Worm (Caenorhabditis elegans) whole organism, midembryonic: Measurements from ENCODE around the gene glb-6.

ENCODE experiments used
- T22C8.4 ChIP-seq: fragments of 200-800 bp; sonication (Bioruptor generic); IDR thresholded peaks from 2 replicates; pipeline ENCODE4 v1.3.6; 2022; ENCODE audit warnings: missing genetic modification characterization, missing compliant biosample characterization
- cog-1 ChIP-seq: sonication (generic microtip); optimal IDR thresholded peaks from 2 replicates; lab custom pipeline; 2016; ENCODE audit warnings: missing genetic modification characterization, missing compliant biosample characterization
- flt-1 ChIP-seq: fragments of 200-800 bp; sonication (Bioruptor generic); IDR thresholded peaks from 2 replicates; pipeline ENCODE4 v1.3.6; 2022; ENCODE audit warnings: missing genetic modification characterization, missing compliant biosample characterization
- klf-2 ChIP-seq: fragments of 200-800 bp; sonication (Bioruptor generic); conservative IDR thresholded peaks from 2 replicates; pipeline ENCODE4 v1.3.6; 2022; ENCODE audit warnings: missing genetic modification reagents, missing genetic modification characterization, missing compliant biosample characterization
- med-1 ChIP-seq: sonication (generic microtip); optimal IDR thresholded peaks from 2 replicates; lab custom pipeline; 2017; ENCODE audit warnings: missing genetic modification characterization, mild to moderate bottlenecking, missing compliant biosample characterization, antibody characterized with exemption, missing genetic modification reagents; ENCODE audit not compliant: insufficient read depth
- ref-1 ChIP-seq: fragments of 200-800 bp; sonication (Bioruptor generic); conservative IDR thresholded peaks from 2 replicates; pipeline ENCODE4 v1.3.6; 2022; ENCODE audit warnings: missing genetic modification reagents, missing genetic modification characterization, missing compliant biosample characterization
- tab-1 ChIP-seq: fragments of 200-800 bp; sonication (Bioruptor generic); IDR thresholded peaks from 2 replicates; pipeline ENCODE4 v1.3.6; 2022; ENCODE audit warnings: missing genetic modification characterization, missing compliant biosample characterization
- ztf-23 ChIP-seq: fragments of 200-800 bp; sonication (Bioruptor generic); IDR thresholded peaks from 2 replicates; pipeline ENCODE4 v1.3.6; 2022; ENCODE audit warnings: missing genetic modification reagents, missing genetic modification characterization, missing compliant biosample characterization
- ztf-29 ChIP-seq: fragments of 200-800 bp; sonication (Bioruptor generic); IDR thresholded peaks from 2 replicates; pipeline ENCODE4 v1.3.6; 2022; ENCODE audit warnings: missing genetic modification reagents, missing genetic modification characterization, missing compliant biosample characterization

glb-6 gene

ce11 chrV:5548497-5548896 is 21.8 kb downstream of the glb-6 start:
- no peak for TF ChIP-seq T22C8.4 (GFP tag; lab: Robert Waterston, UW)
- no peak for TF ChIP-seq flt-1 (GFP tag; lab: Robert Waterston, UW)
- no peak for TF ChIP-seq cog-1 (tag; lab: Kevin White, UChicago)
- no peak for TF ChIP-seq med-1 (GFP tag; lab: Kevin White, UChicago)
- no peak for TF ChIP-seq ref-1
- no peak for TF ChIP-seq tab-1
- TF ChIP-seq ztf-29 (GFP tag; lab: Robert Waterston, UW), result no peak
- no peak for TF ChIP-seq klf-2 (GFP tag; lab: Robert Waterston, UW)
- TF ChIP-seq ztf-23 (GFP tag; lab: Robert Waterston, UW), result no peak

ce11 chrV:5548051-5548450 is 22.3 kb downstream of the glb-6 start, which contains the start of gene ugt-48:
ugt-48 (minus strand) TSS chrV:5548062.
- TF ChIP-seq tab-1 (no peak), klf-2 (GFP tag; lab: Robert Waterston, UW) (no peak), ztf-23 (GFP tag; lab: Robert Waterston, UW) (no peak)

ce11 chrV:5538500-5538899 is 31.8 kb downstream of the glb-6 start, which contains the start of gene cft-1:
cft-1 (plus strand) TSS chrV:5538800.
- TF ChIP-seq flt-1 (GFP tag; lab: Robert Waterston, UW) (no peak), med-1 (GFP tag; lab: Kevin White, UChicago) (no peak), klf-2 (GFP tag; lab: Robert Waterston, UW) (no peak), ztf-23 (GFP tag; lab: Robert Waterston, UW) (no peak), ztf-29 (GFP tag; lab: Robert Waterston, UW) (no peak)

- TF ChIP-seq ref-1 (no peak), T22C8.4 (GFP tag; lab: Robert Waterston, UW) (no peak), flt-1 (GFP tag; lab: Robert Waterston, UW) (no peak), tab-1 (no peak), ztf-23 (GFP tag; lab: Robert Waterston, UW) (no peak), klf-2 (GFP tag; lab: Robert Waterston, UW) (no peak), med-1 (GFP tag; lab: Kevin White, UChicago) (no peak), ztf-29 (GFP tag; lab: Robert Waterston, UW) (no peak), cog-1 (tag; lab: Kevin White, UChicago) (no peak)
Measured at ce11 chrV:5536240-5536811, 34.0 kb downstream of the glb-6 start, which contains the start of the genes cox-16 and syp-2. cox-16 (minus strand) TSS chrV:5536243. syp-2 (plus strand) TSS chrV:5536487.

DNA sequence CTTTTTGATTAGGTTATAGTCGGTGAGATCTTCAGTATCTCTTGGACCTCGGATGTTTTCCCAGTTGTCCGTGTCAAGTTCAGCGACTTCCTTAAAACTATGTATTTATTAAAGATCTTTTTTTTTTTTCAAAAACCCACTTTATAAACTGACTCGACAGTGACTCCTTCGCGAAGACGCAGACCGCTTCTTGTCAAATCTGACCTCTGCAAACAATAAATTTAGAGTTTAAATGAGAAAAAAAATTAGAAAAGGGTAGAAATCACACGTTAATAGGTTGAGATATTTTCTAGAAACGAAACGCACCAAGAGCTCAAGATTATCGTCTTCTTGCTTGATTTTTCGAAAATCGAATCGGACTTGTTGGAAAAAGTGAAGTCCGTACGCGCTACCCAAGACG is 34.6 kb downstream of the glb-6 start, which contains the start of gene C24G6.8:
Gene C24G6.8, minus strand, starts transcription at position 101 of the 400 bp plus-strand sequence.
- TF ChIP-seq klf-2 (GFP tag; lab: Robert Waterston, UW) (no peak), ztf-29 (GFP tag; lab: Robert Waterston, UW) (no peak), cog-1 (tag; lab: Kevin White, UChicago) (no peak), ref-1 (no peak), med-1 (GFP tag; lab: Kevin White, UChicago) (no peak), T22C8.4 (GFP tag; lab: Robert Waterston, UW) (no peak), ztf-23 (GFP tag; lab: Robert Waterston, UW) (no peak), flt-1 (GFP tag; lab: Robert Waterston, UW) (no peak), tab-1 (no peak)

DNA sequence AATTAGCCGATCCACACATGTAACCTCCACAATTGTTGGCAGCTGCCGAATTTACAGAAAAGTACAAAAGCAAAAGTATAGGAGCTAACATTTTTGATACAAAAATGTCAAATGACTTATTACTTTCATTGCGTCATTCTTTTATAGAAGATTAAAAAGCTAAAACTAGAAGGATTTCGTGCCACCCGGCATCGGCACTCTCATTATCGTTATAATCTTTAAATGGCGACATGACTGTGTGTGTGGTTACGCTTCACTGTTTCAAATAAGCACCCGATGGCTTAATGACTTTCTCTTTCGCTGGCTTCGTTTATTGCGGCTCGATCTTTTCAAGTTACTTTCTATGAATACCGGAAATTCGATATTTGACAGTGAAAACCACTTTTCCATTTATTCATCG is 36.6 kb downstream of the glb-6 start, which contains the start of gene grl-1:
Gene grl-1, minus strand, starts transcription at position 101 of the 400 bp plus-strand sequence.
- TF ChIP-seq klf-2 (GFP tag; lab: Robert Waterston, UW), result no peak

DNA sequence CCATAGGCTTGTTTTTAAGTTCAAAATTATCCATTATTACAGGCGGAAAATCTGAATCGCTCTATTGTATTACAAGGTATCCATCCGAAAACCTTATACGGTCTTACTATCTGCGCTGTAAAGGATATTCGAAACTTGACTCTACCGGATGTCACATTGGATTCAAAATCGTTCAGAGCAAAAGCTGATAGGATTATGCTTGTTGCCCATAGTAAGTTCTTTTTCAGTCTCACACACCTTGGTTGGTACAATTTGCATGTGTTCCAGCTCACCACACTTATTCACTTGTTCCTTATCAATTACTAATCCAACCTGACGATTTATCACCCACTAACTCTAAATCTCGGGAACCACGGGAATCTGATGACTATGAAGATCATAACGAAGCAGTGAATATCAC is 42.6 kb downstream of the glb-6 start:
- TF ChIP-seq klf-2 (GFP tag; lab: Robert Waterston, UW) (no peak), ref-1 (no peak), ztf-29 (GFP tag; lab: Robert Waterston, UW) (no peak), cog-1 (tag; lab: Kevin White, UChicago) (no peak)

DNA sequence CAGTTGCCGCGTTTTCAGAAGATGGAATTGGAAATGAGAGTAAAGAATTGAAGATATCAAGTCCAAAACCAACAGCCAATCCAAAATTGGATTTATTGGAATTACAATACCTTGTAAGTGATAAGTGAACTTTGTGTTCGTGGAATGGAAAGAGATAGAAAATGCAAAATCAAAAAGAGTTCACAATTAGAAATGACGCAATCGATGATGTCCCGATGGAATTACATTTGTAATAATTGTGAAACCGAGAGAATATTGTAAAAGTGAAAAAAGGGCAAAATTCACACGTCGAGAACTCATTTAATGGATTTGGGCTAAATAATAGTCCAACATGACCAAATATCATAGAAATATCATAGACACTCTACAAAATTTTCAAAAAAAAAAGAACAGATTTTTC is 45.1 kb downstream of the glb-6 start:
- TF ChIP-seq cog-1 (tag; lab: Kevin White, UChicago), result no peak
- no peak for TF ChIP-seq tab-1
- TF ChIP-seq ztf-23 (GFP tag; lab: Robert Waterston, UW), result no peak
- TF ChIP-seq flt-1 (GFP tag; lab: Robert Waterston, UW), result no peak
- no peak for TF ChIP-seq T22C8.4 (GFP tag; lab: Robert Waterston, UW)
- TF ChIP-seq ref-1, result no peak
- no peak for TF ChIP-seq med-1 (GFP tag; lab: Kevin White, UChicago)
- no peak for TF ChIP-seq ztf-29 (GFP tag; lab: Robert Waterston, UW)
- TF ChIP-seq klf-2 (GFP tag; lab: Robert Waterston, UW), result no peak

- TF ChIP-seq ztf-29 (GFP tag; lab: Robert Waterston, UW) (no peak), T22C8.4 (GFP tag; lab: Robert Waterston, UW) (no peak), med-1 (GFP tag; lab: Kevin White, UChicago) (no peak), klf-2 (GFP tag; lab: Robert Waterston, UW) (no peak), flt-1 (GFP tag; lab: Robert Waterston, UW) (no peak), tab-1 (no peak), cog-1 (tag; lab: Kevin White, UChicago) (no peak), ref-1 (no peak), ztf-23 (GFP tag; lab: Robert Waterston, UW) (no peak)
Measured at ce11 chrV:5523260-5523659, 47.1 kb downstream of the glb-6 start.

ce11 chrV:5521735-5522241 is 48.5 kb downstream of the glb-6 start, which contains the start of gene hir-1:
hir-1 (plus strand) TSS chrV:5522139.
- TF ChIP-seq flt-1 (GFP tag; lab: Robert Waterston, UW), result no peak
- TF ChIP-seq ztf-29 (GFP tag; lab: Robert Waterston, UW), result no peak
- no peak for TF ChIP-seq tab-1
- no peak for TF ChIP-seq ztf-23 (GFP tag; lab: Robert Waterston, UW)
- TF ChIP-seq klf-2 (GFP tag; lab: Robert Waterston, UW), result no peak
